Worm (Caenorhabditis elegans) whole organism, late embryonic: Measurements from ENCODE around the gene T13C5.10.
A peak's percentile ranks its signal among the peaks of the same experiment; 100 is the strongest.

Experiments used
- F13H6.1 ChIP-seq: sonication (generic microtip); optimal IDR thresholded peaks from 2 replicates; lab custom pipeline; 2016; ENCODE audit warnings: missing genetic modification characterization, missing compliant biosample characterization
- K02D7.2 ChIP-seq: sonication (generic microtip); optimal IDR thresholded peaks from 2 replicates; lab custom pipeline; 2017; ENCODE audit warnings: mild to moderate bottlenecking, missing genetic modification characterization, missing compliant biosample characterization
- ama-1 ChIP-seq: fragments of 150-350 bp; optimal IDR thresholded peaks from 2 replicates; lab custom pipeline; 2014
- ceh-14 ChIP-seq: sonication (generic microtip); optimal IDR thresholded peaks from 2 replicates; lab custom pipeline; 2016; ENCODE audit warnings: missing genotype, missing genetic modification characterization, missing compliant biosample characterization
- ceh-19 ChIP-seq: fragments of 200-800 bp; sonication (Bioruptor generic); optimal IDR thresholded peaks from 2 replicates; lab custom pipeline; 2018; ENCODE audit warnings: mild to moderate bottlenecking, missing genetic modification characterization, missing compliant biosample characterization
- ceh-2 ChIP-seq: sonication (generic microtip); optimal IDR thresholded peaks from 2 replicates; lab custom pipeline; 2016; ENCODE audit warnings: missing genotype, missing genetic modification characterization, missing compliant biosample characterization
- ceh-24 ChIP-seq: sonication (generic microtip); optimal IDR thresholded peaks from 2 replicates; lab custom pipeline; 2016; ENCODE audit warnings: mild to moderate bottlenecking, missing genetic modification characterization, missing compliant biosample characterization
- ceh-30 ChIP-seq: fragments of 150-350 bp; optimal IDR thresholded peaks from 2 replicates; lab custom pipeline; 2014; ENCODE audit warnings: missing biosample characterization, missing genetic modification characterization
- ceh-31 ChIP-seq: sonication (generic microtip); optimal IDR thresholded peaks from 2 replicates; lab custom pipeline; 2016; ENCODE audit warnings: missing genetic modification characterization, missing compliant biosample characterization
- ceh-6 ChIP-seq: fragments of 200-800 bp; sonication (Bioruptor generic); optimal IDR thresholded peaks from 2 replicates; lab custom pipeline; 2018; ENCODE audit warnings: mild to moderate bottlenecking, missing genetic modification characterization, missing compliant biosample characterization
- dmd-4 ChIP-seq: sonication (generic microtip); optimal IDR thresholded peaks from 2 replicates; lab custom pipeline; 2016; ENCODE audit warnings: borderline replicate concordance, missing genetic modification characterization, missing compliant biosample characterization
- elt-2 ChIP-seq: sonication (generic microtip); optimal IDR thresholded peaks from 2 replicates; lab custom pipeline; 2016; ENCODE audit warnings: missing genetic modification reagents, missing genetic modification characterization, missing compliant biosample characterization
- elt-4 ChIP-seq: sonication (generic microtip); optimal IDR thresholded peaks from 2 replicates; lab custom pipeline; 2016; ENCODE audit warnings: missing genetic modification characterization, missing compliant biosample characterization
- ets-4 ChIP-seq: sonication (generic microtip); optimal IDR thresholded peaks from 2 replicates; lab custom pipeline; 2016; ENCODE audit warnings: missing genetic modification characterization, missing compliant biosample characterization
- gmeb-2 ChIP-seq: sonication (generic microtip); optimal IDR thresholded peaks from 2 replicates; lab custom pipeline; 2016; ENCODE audit warnings: missing genetic modification characterization, inconsistent platforms, missing compliant biosample characterization
- hlh-13 ChIP-seq: fragments of 200-800 bp; sonication (Bioruptor generic); optimal IDR thresholded peaks from 2 replicates; lab custom pipeline; 2018; ENCODE audit warnings: mild to moderate bottlenecking, missing genetic modification characterization, missing compliant biosample characterization
- hlh-15 ChIP-seq: sonication (generic microtip); optimal IDR thresholded peaks from 2 replicates; lab custom pipeline; 2016; ENCODE audit warnings: missing genetic modification characterization, missing compliant biosample characterization
- hlh-6 ChIP-seq: sonication (generic microtip); optimal IDR thresholded peaks from 2 replicates; lab custom pipeline; 2016; ENCODE audit warnings: missing genotype, missing genetic modification characterization, missing compliant biosample characterization
- hlh-8 ChIP-seq: sonication (generic microtip); optimal IDR thresholded peaks from 2 replicates; lab custom pipeline; 2016; ENCODE audit warnings: missing genotype, missing genetic modification characterization, missing compliant biosample characterization
- lim-6 ChIP-seq: sonication (generic microtip); optimal IDR thresholded peaks from 2 replicates; lab custom pipeline; 2016; ENCODE audit warnings: missing genetic modification characterization, missing compliant biosample characterization
- madf-2 ChIP-seq: sonication (generic microtip); optimal IDR thresholded peaks from 2 replicates; lab custom pipeline; 2017; ENCODE audit warnings: missing genetic modification characterization, missing compliant biosample characterization
- mec-3 ChIP-seq: sonication (generic microtip); optimal IDR thresholded peaks from 2 replicates; lab custom pipeline; 2016; ENCODE audit warnings: borderline replicate concordance, missing genetic modification characterization, missing compliant biosample characterization
- nhr-11 ChIP-seq: fragments of 150-350 bp; optimal IDR thresholded peaks from 2 replicates; lab custom pipeline; 2014; ENCODE audit warnings: missing biosample characterization, missing genetic modification characterization
- nhr-232 ChIP-seq: sonication (generic microtip); optimal IDR thresholded peaks from 2 replicates; lab custom pipeline; 2016; ENCODE audit warnings: missing genetic modification characterization, missing compliant biosample characterization
- odd-2 ChIP-seq: sonication (generic microtip); optimal IDR thresholded peaks from 2 replicates; lab custom pipeline; 2017; ENCODE audit warnings: antibody characterized with exemption, mild to moderate bottlenecking, missing genetic modification characterization, missing compliant biosample characterization
- pat-9 ChIP-seq: fragments of 200-800 bp; sonication (Bioruptor generic); optimal IDR thresholded peaks from 2 replicates; lab custom pipeline; 2018; ENCODE audit warnings: mild to moderate bottlenecking, missing genetic modification characterization, moderate library complexity, missing compliant biosample characterization
- pax-1 ChIP-seq: fragments of 150-350 bp; optimal IDR thresholded peaks from 2 replicates; lab custom pipeline; 2014; ENCODE audit warnings: missing biosample characterization, missing genetic modification characterization
- pha-2 ChIP-seq: sonication (generic microtip); optimal IDR thresholded peaks from 2 replicates; lab custom pipeline; 2017; ENCODE audit warnings: mild to moderate bottlenecking, missing genetic modification characterization, missing compliant biosample characterization
- pqm-1 ChIP-seq: sonication (generic microtip); optimal IDR thresholded peaks from 2 replicates; lab custom pipeline; 2016; ENCODE audit warnings: missing genetic modification characterization, missing compliant biosample characterization
- ref-2 ChIP-seq: sonication (generic microtip); optimal IDR thresholded peaks from 2 replicates; lab custom pipeline; 2016; ENCODE audit warnings: missing genetic modification characterization, missing compliant biosample characterization
- rnt-1 ChIP-seq: sonication (generic microtip); optimal IDR thresholded peaks from 2 replicates; lab custom pipeline; 2016; ENCODE audit warnings: missing genetic modification characterization, missing compliant biosample characterization
- sdc-2 ChIP-seq: sonication (generic microtip); optimal IDR thresholded peaks from 2 replicates; lab custom pipeline; 2016; ENCODE audit warnings: missing genotype, missing genetic modification characterization, missing compliant biosample characterization
- syd-9 ChIP-seq: sonication (generic microtip); optimal IDR thresholded peaks from 2 replicates; lab custom pipeline; 2016; ENCODE audit warnings: mild to moderate bottlenecking, missing genetic modification characterization, moderate library complexity, missing compliant biosample characterization
- ttx-3 ChIP-seq: sonication (generic microtip); optimal IDR thresholded peaks from 2 replicates; lab custom pipeline; 2016; ENCODE audit warnings: missing genetic modification reagents, missing genetic modification characterization, missing compliant biosample characterization
- unc-55 ChIP-seq: sonication (generic microtip); optimal IDR thresholded peaks from 2 replicates; lab custom pipeline; 2017; ENCODE audit warnings: missing biosample characterization, missing genetic modification reagents, missing genetic modification characterization
- unc-86 ChIP-seq: sonication (generic microtip); optimal IDR thresholded peaks from 2 replicates; lab custom pipeline; 2016; ENCODE audit warnings: missing genetic modification characterization, missing compliant biosample characterization
- ztf-16 ChIP-seq: sonication (generic microtip); optimal IDR thresholded peaks from 2 replicates; lab custom pipeline; 2017; ENCODE audit warnings: missing genetic modification characterization, missing compliant biosample characterization

Gene T13C5.10

ce11 chrX:6219892-6220291 lies 31.9 kb downstream of the T13C5.10 start (continued):
- peak; percentile 40 for TF ChIP-seq gmeb-2 (tag; lab: Kevin White, UChicago)
- no peak for TF ChIP-seq lim-6 (tag; lab: Kevin White, UChicago)
- TF ChIP-seq ref-2 (tag; lab: Kevin White, UChicago), result peak; percentile 42
- TF ChIP-seq ttx-3 (tag; lab: Kevin White, UChicago), result peak; percentile 22
- TF ChIP-seq K02D7.2 (tag; lab: Kevin White, UChicago), result no peak

- TF ChIP-seq elt-4 (tag; lab: Kevin White, UChicago) (no peak), ceh-24 (tag; lab: Kevin White, UChicago) (no peak), hlh-6 (tag; lab: Kevin White, UChicago) (no peak), hlh-15 (tag; lab: Kevin White, UChicago) (no peak), nhr-11 (tag; lab: Kevin White, UChicago) (no peak), nhr-232 (no peak), hlh-13 (GFP tag; lab: Kevin White, UChicago) (no peak), mec-3 (tag; lab: Kevin White, UChicago) (no peak), F13H6.1 (no peak), syd-9 (tag; lab: Kevin White, UChicago) (no peak), pax-1 (no peak), odd-2 (tag; lab: Kevin White, UChicago) (no peak), elt-2 (tag; lab: Kevin White, UChicago) (no peak), ceh-31 (no peak), ceh-6 (no peak), ama-1 (no peak)
Measured at ce11 chrX:6221097-6221496, 33.1 kb downstream of the T13C5.10 start.

ce11 chrX:6224841-6225240 lies 36.9 kb downstream of the T13C5.10 start:
- TF ChIP-seq ets-4 (tag; lab: Kevin White, UChicago) (no peak), sdc-2 (tag; lab: Kevin White, UChicago) (peak; percentile 6), unc-55 (GFP tag; lab: Kevin White, UChicago) (peak; percentile 95), ztf-16 (tag; lab: Kevin White, UChicago) (no peak), rnt-1 (tag; lab: Kevin White, UChicago) (peak; percentile 11), hlh-8 (tag; lab: Kevin White, UChicago) (peak; percentile 7)

- TF ChIP-seq ceh-14 (tag; lab: Kevin White, UChicago) (no peak), nhr-11 (tag; lab: Kevin White, UChicago) (no peak), ceh-30 (tag; lab: Kevin White, UChicago) (no peak), madf-2 (tag; lab: Kevin White, UChicago) (no peak), unc-86 (tag; lab: Kevin White, UChicago) (no peak), elt-4 (tag; lab: Kevin White, UChicago) (no peak)
Measured at ce11 chrX:6230669-6231068, 42.7 kb downstream of the T13C5.10 start, which contains the start of gene lite-1. lite-1 (minus strand) TSS chrX:6230769.

ce11 chrX:6232998-6233626 lies 45.2 kb downstream of the T13C5.10 start, which contains the start of gene C14F11.4:
C14F11.4 (minus strand) TSS chrX:6233048.
- TF ChIP-seq pha-2 (no peak), hlh-15 (tag; lab: Kevin White, UChicago) (no peak), pat-9 (tag; lab: Kevin White, UChicago) (no peak), pqm-1 (no peak), dmd-4 (tag; lab: Kevin White, UChicago) (no peak), ceh-19 (GFP tag; lab: Kevin White, UChicago) (no peak), elt-4 (tag; lab: Kevin White, UChicago) (no peak), ceh-2 (tag; lab: Kevin White, UChicago) (no peak), odd-2 (tag; lab: Kevin White, UChicago) (no peak)
